Worm (Caenorhabditis elegans): ENCODE results near the gene srw-16.

- TF ChIP-seq unc-62 (GFP tag; optimal IDR thresholded peaks at IDR 0.05): no peak
- no peak for TF ChIP-seq snpc-4 (GFP tag; optimal IDR thresholded peaks at IDR 0.05)
- TF ChIP-seq snpc-4 (tag; optimal IDR thresholded peaks at IDR 0.05): no peak
- TF ChIP-seq cebp-2 (GFP tag; IDR thresholded peaks at IDR 0.05): no peak
- TF ChIP-seq fkh-3 (tag; optimal IDR thresholded peaks at IDR 0.05): no peak
- peak; percentile 59 for TF ChIP-seq nhr-80 (tag; optimal IDR thresholded peaks at IDR 0.05)
- TF ChIP-seq dpl-1 (GFP tag; optimal IDR thresholded peaks at IDR 0.05): no peak
- no peak for TF ChIP-seq F52B5.7 (tag; optimal IDR thresholded peaks at IDR 0.05)
These were observed 11.3 kb upstream of the srw-16 start for ce11 chrV:15285984-15286383.

All from whole organism, young adult.